Fruit fly (Drosophila melanogaster) whole organism, embryonic: ENCODE results near the gene CG17996.
A peak's percentile ranks its signal among the peaks of the same experiment; 100 is the strongest.

ENCODE experiments used
- Aef1 ChIP-seq: fragments of 200-800 bp; sonication (Bioruptor generic); IDR thresholded peaks from 3 replicates; pipeline ENCODE4 v1.3.6; 2022; ENCODE audit warnings: missing biosample characterization, missing genetic modification characterization
- CG10431 ChIP-seq: fragments of 200-800 bp; sonication (Bioruptor generic); optimal IDR thresholded peaks from 3 replicates; lab custom pipeline; 2018; ENCODE audit warnings: missing biosample characterization, mild to moderate bottlenecking, missing genetic modification characterization
- CG11247 ChIP-seq: fragments of 200-800 bp; sonication (Bioruptor generic); IDR thresholded peaks from 2 replicates; pipeline ENCODE4 v1.3.6; 2022; ENCODE audit warnings: missing biosample characterization, missing genetic modification characterization
- CG12769 ChIP-seq: fragments of 200-800 bp; sonication (Bioruptor generic); optimal IDR thresholded peaks from 2 replicates; lab custom pipeline; 2019; ENCODE audit warnings: missing biosample characterization, mild to moderate bottlenecking, missing genetic modification characterization, moderate library complexity
- CG13287 ChIP-seq: fragments of 200-800 bp; sonication (Bioruptor generic); IDR thresholded peaks from 2 replicates; pipeline ENCODE4 v1.3.6; 2022; ENCODE audit warnings: missing biosample characterization, missing genetic modification characterization; ENCODE audit not compliant: partially characterized antibody
- CG14860 ChIP-seq: fragments of 200-800 bp; sonication (Bioruptor generic); IDR thresholded peaks from 3 replicates; pipeline ENCODE4 v1.3.6; 2022; ENCODE audit warnings: missing biosample characterization, missing genetic modification characterization; ENCODE audit not compliant: partially characterized antibody
- CG15479 ChIP-seq: fragments of 200-800 bp; sonication (Bioruptor generic); optimal IDR thresholded peaks from 3 replicates; lab custom pipeline; 2019; ENCODE audit warnings: missing biosample characterization, mild to moderate bottlenecking, missing genetic modification characterization, moderate library complexity
- CG1603 ChIP-seq: fragments of 200-800 bp; sonication (Bioruptor generic); optimal IDR thresholded peaks from 2 replicates; lab custom pipeline; 2019; ENCODE audit warnings: missing biosample characterization, mild to moderate bottlenecking, missing genetic modification characterization, moderate library complexity
- CG17328 ChIP-seq: fragments of 200-800 bp; sonication (Bioruptor generic); IDR thresholded peaks from 2 replicates; pipeline ENCODE4 v1.3.6; 2022; ENCODE audit warnings: missing biosample characterization, missing genetic modification characterization
- CG18619 ChIP-seq: fragments of 200-800 bp; sonication (Bioruptor generic); optimal IDR thresholded peaks from 3 replicates; lab custom pipeline; 2017; ENCODE audit warnings: missing biosample characterization, mild to moderate bottlenecking, missing genetic modification characterization
- CG2116 ChIP-seq: fragments of 200-800 bp; sonication (Bioruptor generic); optimal IDR thresholded peaks from 3 replicates; lab custom pipeline; 2018; ENCODE audit warnings: missing biosample characterization, mild to moderate bottlenecking, missing genetic modification characterization
- CG30020 ChIP-seq: fragments of 200-800 bp; optimal IDR thresholded peaks from 2 replicates; lab custom pipeline; 2019; ENCODE audit warnings: missing biosample characterization, mild to moderate bottlenecking, missing genetic modification characterization, moderate library complexity
- CG3163 ChIP-seq: fragments of 200-800 bp; sonication (Bioruptor generic); optimal IDR thresholded peaks from 3 replicates; lab custom pipeline; 2016; ENCODE audit warnings: missing biosample characterization, missing genetic modification characterization
- CG32767 ChIP-seq: fragments of 200-800 bp; sonication (Bioruptor generic); IDR thresholded peaks from 2 replicates; pipeline ENCODE4 v1.3.6; 2022; ENCODE audit warnings: missing biosample characterization, missing genetic modification characterization
- CG4282 ChIP-seq: fragments of 200-800 bp; sonication (Bioruptor generic); optimal IDR thresholded peaks from 2 replicates; lab custom pipeline; 2016; ENCODE audit warnings: missing biosample characterization, missing genetic modification characterization
- CG4328 ChIP-seq: fragments of 200-800 bp; sonication (Bioruptor generic); optimal IDR thresholded peaks from 3 replicates; lab custom pipeline; 2017; ENCODE audit warnings: missing biosample characterization, missing genetic modification reagents, missing genetic modification characterization
- CG6765 ChIP-seq: fragments of 200-800 bp; sonication (Bioruptor generic); optimal IDR thresholded peaks from 3 replicates; lab custom pipeline; 2017; ENCODE audit warnings: missing biosample characterization, mild to moderate bottlenecking, missing genetic modification characterization
- CG7786 ChIP-seq: fragments of 200-800 bp; sonication (Bioruptor generic); optimal IDR thresholded peaks from 2 replicates; lab custom pipeline; 2016; ENCODE audit warnings: missing biosample characterization, missing genetic modification characterization
- CG9437 ChIP-seq: fragments of 200-800 bp; sonication (Bioruptor generic); optimal IDR thresholded peaks from 2 replicates; lab custom pipeline; 2018; ENCODE audit warnings: missing biosample characterization, mild to moderate bottlenecking, missing genetic modification characterization
- CoRest ChIP-seq: fragments of 200-800 bp; sonication (Bioruptor generic); optimal IDR thresholded peaks from 3 replicates; lab custom pipeline; 2018; ENCODE audit warnings: missing biosample characterization, mild to moderate bottlenecking, missing genetic modification characterization, moderate library complexity
- Doc3 ChIP-seq: fragments of 200-800 bp; sonication (Bioruptor generic); IDR thresholded peaks from 3 replicates; pipeline ENCODE4 v1.3.6; 2022; ENCODE audit warnings: missing biosample characterization, missing genetic modification characterization; ENCODE audit not compliant: partially characterized antibody
- E2f2 ChIP-seq: fragments of 200-800 bp; sonication (Bioruptor generic); IDR thresholded peaks from 2 replicates; pipeline ENCODE4 v1.3.6; 2022; ENCODE audit warnings: missing biosample characterization, missing genetic modification characterization
- Eip74EF ChIP-seq, 2 experiments: fragments of 200-800 bp in 1 of 2; fragments of >200 bp in 1 of 2; sonication (Bioruptor generic) in 1 of 2; optimal IDR thresholded peaks; 2 replicates each; lab custom pipeline; 2017 to 2019; ENCODE audit warnings: missing biosample characterization in 2 of 2, missing genetic modification characterization in 2 of 2, mild to moderate bottlenecking in 1 of 2, moderate library complexity in 1 of 2
- HLH4C ChIP-seq: fragments of 200-800 bp; sonication (Bioruptor generic); IDR thresholded peaks from 3 replicates; pipeline ENCODE4 v1.3.6; 2022; ENCODE audit warnings: missing biosample characterization, missing genetic modification characterization; ENCODE audit not compliant: partially characterized antibody
- Hmr ChIP-seq: fragments of 200-800 bp; sonication (Bioruptor generic); optimal IDR thresholded peaks from 3 replicates; lab custom pipeline; 2017; ENCODE audit warnings: mild to moderate bottlenecking, missing biosample characterization, missing genetic modification reagents, missing genetic modification characterization
- Hmx ChIP-seq: fragments of 200-800 bp; sonication (Bioruptor generic); optimal IDR thresholded peaks from 2 replicates; lab custom pipeline; 2016; ENCODE audit warnings: missing biosample characterization, missing genetic modification characterization
- Lhr ChIP-seq: fragments of 200-800 bp; sonication (Bioruptor generic); optimal IDR thresholded peaks from 3 replicates; lab custom pipeline; 2017; ENCODE audit warnings: mild to moderate bottlenecking, missing biosample characterization, missing genetic modification reagents, missing genetic modification characterization
- MESR4 ChIP-seq: fragments of 200-800 bp; sonication (Bioruptor generic); optimal IDR thresholded peaks from 2 replicates; lab custom pipeline; 2018; ENCODE audit warnings: missing biosample characterization, mild to moderate bottlenecking, missing genetic modification characterization, moderate library complexity
- NFAT ChIP-seq: fragments of 200-800 bp; sonication (Bioruptor generic); IDR thresholded peaks from 2 replicates; pipeline ENCODE4 v1.3.6; 2022; ENCODE audit warnings: missing biosample characterization, missing genetic modification characterization
- Rfx ChIP-seq: fragments of 200-800 bp; sonication (Bioruptor generic); IDR thresholded peaks from 2 replicates; pipeline ENCODE4 v1.3.6; 2022; ENCODE audit warnings: missing biosample characterization, missing genetic modification characterization
- Rx ChIP-seq: fragments of 200-800 bp; sonication (Bioruptor generic); IDR thresholded peaks from 2 replicates; pipeline ENCODE4 v1.3.6; 2022; ENCODE audit warnings: missing biosample characterization, missing genetic modification characterization
- Sox100B ChIP-seq: fragments of 200-800 bp; sonication (Bioruptor generic); optimal IDR thresholded peaks from 3 replicates; lab custom pipeline; 2018; ENCODE audit warnings: missing biosample characterization, mild to moderate bottlenecking, missing genetic modification characterization
- Sry-β ChIP-seq: fragments of 200-800 bp; sonication (Bioruptor generic); optimal IDR thresholded peaks from 2 replicates; lab custom pipeline; 2018; ENCODE audit warnings: missing biosample characterization, mild to moderate bottlenecking, missing genetic modification characterization, moderate library complexity
- YL-1 ChIP-seq: fragments of 200-800 bp; sonication (Bioruptor generic); optimal IDR thresholded peaks from 3 replicates; lab custom pipeline; 2017; ENCODE audit warnings: missing biosample characterization, mild to moderate bottlenecking, missing genetic modification characterization
- chm ChIP-seq: fragments of 200-800 bp; sonication (Bioruptor generic); IDR thresholded peaks from 2 replicates; pipeline ENCODE4 v1.3.6; 2022; ENCODE audit warnings: missing biosample characterization, missing genetic modification characterization
- dysf ChIP-seq: fragments of 200-800 bp; sonication (Bioruptor generic); IDR thresholded peaks from 3 replicates; pipeline ENCODE4 v1.3.6; 2022; ENCODE audit warnings: missing biosample characterization, missing genetic modification characterization
- fd3F ChIP-seq: fragments of 200-800 bp; sonication (Bioruptor generic); optimal IDR thresholded peaks from 2 replicates; lab custom pipeline; 2018; ENCODE audit warnings: missing biosample characterization, mild to moderate bottlenecking, missing genetic modification characterization, moderate library complexity
- gcm2 ChIP-seq: fragments of 200-800 bp; sonication (Bioruptor generic); optimal IDR thresholded peaks from 2 replicates; lab custom pipeline; 2016; ENCODE audit warnings: missing biosample characterization, missing genetic modification characterization
- gem ChIP-seq: fragments of 200-800 bp; sonication (Bioruptor generic); optimal IDR thresholded peaks from 2 replicates; lab custom pipeline; 2019; ENCODE audit warnings: missing biosample characterization, mild to moderate bottlenecking, missing genetic modification characterization, moderate library complexity
- h ChIP-seq: fragments of >200 bp; optimal IDR thresholded peaks from 2 replicates; lab custom pipeline; 2017
- jigr1 ChIP-seq: fragments of 200-800 bp; sonication (Bioruptor generic); IDR thresholded peaks from 3 replicates; pipeline ENCODE4 v1.3.6; 2022; ENCODE audit warnings: missing biosample characterization, missing genetic modification characterization
- jing ChIP-seq: fragments of 200-800 bp; sonication (Bioruptor generic); optimal IDR thresholded peaks from 2 replicates; lab custom pipeline; 2018; ENCODE audit warnings: missing biosample characterization, mild to moderate bottlenecking, missing genetic modification characterization
- lbe ChIP-seq: fragments of 200-800 bp; sonication (Bioruptor generic); optimal IDR thresholded peaks from 2 replicates; lab custom pipeline; 2016; ENCODE audit warnings: missing biosample characterization, mild to moderate bottlenecking, missing genetic modification characterization
- p53 ChIP-seq: fragments of 200-800 bp; sonication (Bioruptor generic); optimal IDR thresholded peaks from 2 replicates; lab custom pipeline; 2016; ENCODE audit warnings: missing biosample characterization, missing genetic modification characterization
- pb ChIP-seq: fragments of 200-800 bp; sonication (Bioruptor generic); optimal IDR thresholded peaks from 3 replicates; lab custom pipeline; 2016; ENCODE audit warnings: missing biosample characterization, missing genetic modification characterization
- pfk ChIP-seq: fragments of 200-800 bp; sonication (Bioruptor generic); optimal IDR thresholded peaks from 2 replicates; lab custom pipeline; 2018; ENCODE audit warnings: missing biosample characterization, mild to moderate bottlenecking, missing genetic modification characterization, moderate library complexity
- tll ChIP-seq, 2 experiments: fragments of 200-800 bp in 1 of 2; fragments of >200 bp in 1 of 2; sonication (Bioruptor generic) in 1 of 2; optimal IDR thresholded peaks; 2 replicates each; lab custom pipeline; 2017 to 2019; ENCODE audit warnings: missing biosample characterization in 2 of 2, missing genetic modification characterization in 2 of 2, mild to moderate bottlenecking in 1 of 2, moderate library complexity in 1 of 2
- trh ChIP-seq: fragments of 200-800 bp; sonication (Bioruptor generic); optimal IDR thresholded peaks from 2 replicates; lab custom pipeline; 2016; ENCODE audit warnings: missing biosample characterization, missing genetic modification characterization
- twi ChIP-seq: fragments of 200-800 bp; optimal IDR thresholded peaks from 2 replicates; lab custom pipeline; 2019; ENCODE audit warnings: missing biosample characterization, mild to moderate bottlenecking, missing genetic modification characterization, moderate library complexity
- yki ChIP-seq: fragments of >200 bp; optimal IDR thresholded peaks from 3 replicates; lab custom pipeline; 2018
- zf30C ChIP-seq: fragments of 200-800 bp; sonication (Bioruptor generic); optimal IDR thresholded peaks from 3 replicates; lab custom pipeline; 2018; ENCODE audit warnings: missing biosample characterization, mild to moderate bottlenecking, missing genetic modification characterization

CG17996 gene

dm6 chr2L:16703008-16703510 is 27.8 kb downstream of the CG17996 start (continued):
- TF ChIP-seq CG32767 (GFP tag; lab: Robert Waterston, UW) (no peak), jigr1 (GFP tag; lab: Robert Waterston, UW) (no peak), CoRest (tag; lab: Kevin White, UChicago) (no peak), p53 (GFP tag; lab: Kevin White, UChicago) (no peak), CG11247 (GFP tag; lab: Robert Waterston, UW) (no peak), dysf (GFP tag; lab: Robert Waterston, UW) (no peak), Hmx (GFP tag; lab: Kevin White, UChicago) (no peak), pb (GFP tag; lab: Kevin White, UChicago) (no peak), gcm2 (GFP tag; lab: Kevin White, UChicago) (no peak), CG30020 (peak; percentile 94), gem (tag; lab: Kevin White, UChicago) (no peak), E2f2 (GFP tag; lab: Robert Waterston, UW) (peak; percentile 20; the same call in 1 of the 2 replicates), yki (lab: Kevin White, UChicago) (no peak), CG2116 (GFP tag; lab: Kevin White, UChicago) (no peak), CG10431 (GFP tag; lab: Kevin White, UChicago) (no peak), chm (GFP tag; lab: Robert Waterston, UW) (peak; percentile 41; the same call in 1 of the 2 replicates), CG4328 (GFP tag; lab: Kevin White, UChicago) (no peak), Lhr (GFP tag; lab: Kevin White, UChicago) (no peak), CG3163 (GFP tag; lab: Kevin White, UChicago) (no peak), Rx (no peak), Sox100B (no peak), CG12769 (tag; lab: Kevin White, UChicago) (no peak), Doc3 (no peak), CG9437 (GFP tag; lab: Kevin White, UChicago) (peak; percentile 76), CG15479 (GFP tag; lab: Kevin White, UChicago) (no peak), CG7786 (GFP tag; lab: Kevin White, UChicago) (no peak), CG14860 (GFP tag; lab: Robert Waterston, UW) (no peak), jing (GFP tag; lab: Kevin White, UChicago) (no peak), Hmr (GFP tag; lab: Kevin White, UChicago) (no peak), tll (GFP tag; optimal IDR thresholded peaks at IDR 0.05; lab: Kevin White, UChicago) (no peak), CG18619 (GFP tag; lab: Kevin White, UChicago) (no peak), zf30C (no peak), Rfx (GFP tag; lab: Robert Waterston, UW) (no peak), Eip74EF (GFP tag; optimal IDR thresholded peaks at IDR 0.05; lab: Kevin White, UChicago) (no peak), CG13287 (GFP tag; lab: Robert Waterston, UW) (no peak), YL-1 (GFP tag; lab: Kevin White, UChicago) (peak; percentile 22), Sry-β (GFP tag; lab: Kevin White, UChicago) (no peak), trh (no peak), lbe (no peak), h (lab: Kevin White, UChicago) (no peak), Aef1 (GFP tag; lab: Robert Waterston, UW) (no peak), MESR4 (GFP tag; lab: Kevin White, UChicago) (peak; percentile 29), twi (no peak), CG4282 (no peak), CG1603 (peak; percentile 48), pfk (GFP tag; lab: Kevin White, UChicago) (no peak), CG6765 (GFP tag; lab: Kevin White, UChicago) (no peak), fd3F (GFP tag; lab: Kevin White, UChicago) (no peak), NFAT (GFP tag; lab: Robert Waterston, UW) (no peak), CG17328 (GFP tag; lab: Robert Waterston, UW) (no peak), HLH4C (GFP tag; lab: Robert Waterston, UW) (no peak)
